Fruit fly (Drosophila melanogaster): ENCODE measurements around the gene Csk.

Gene Csk

DNA sequence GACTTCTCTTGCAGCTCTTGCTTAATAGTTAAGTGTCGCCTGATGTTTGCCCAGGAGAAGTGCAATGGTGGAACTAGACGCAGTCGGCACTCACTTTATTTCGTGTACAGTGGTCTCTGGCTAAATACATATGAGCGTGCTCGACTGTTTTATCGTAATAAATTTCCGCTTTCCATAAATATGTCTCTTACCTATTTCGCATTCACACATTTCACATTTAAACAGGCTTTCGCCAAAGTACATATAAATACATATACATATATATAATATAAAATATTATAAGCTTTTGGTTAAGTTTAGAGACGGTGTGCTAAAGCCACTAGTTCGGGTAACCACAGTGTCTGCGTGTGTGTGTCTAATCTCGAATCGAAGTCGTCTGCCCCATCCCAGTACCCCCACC lies 43.8 kb downstream of the Csk start:
- no peak for TF ChIP-seq Hr78 (GFP tag; optimal IDR thresholded peaks at IDR 0.05)

DNA sequence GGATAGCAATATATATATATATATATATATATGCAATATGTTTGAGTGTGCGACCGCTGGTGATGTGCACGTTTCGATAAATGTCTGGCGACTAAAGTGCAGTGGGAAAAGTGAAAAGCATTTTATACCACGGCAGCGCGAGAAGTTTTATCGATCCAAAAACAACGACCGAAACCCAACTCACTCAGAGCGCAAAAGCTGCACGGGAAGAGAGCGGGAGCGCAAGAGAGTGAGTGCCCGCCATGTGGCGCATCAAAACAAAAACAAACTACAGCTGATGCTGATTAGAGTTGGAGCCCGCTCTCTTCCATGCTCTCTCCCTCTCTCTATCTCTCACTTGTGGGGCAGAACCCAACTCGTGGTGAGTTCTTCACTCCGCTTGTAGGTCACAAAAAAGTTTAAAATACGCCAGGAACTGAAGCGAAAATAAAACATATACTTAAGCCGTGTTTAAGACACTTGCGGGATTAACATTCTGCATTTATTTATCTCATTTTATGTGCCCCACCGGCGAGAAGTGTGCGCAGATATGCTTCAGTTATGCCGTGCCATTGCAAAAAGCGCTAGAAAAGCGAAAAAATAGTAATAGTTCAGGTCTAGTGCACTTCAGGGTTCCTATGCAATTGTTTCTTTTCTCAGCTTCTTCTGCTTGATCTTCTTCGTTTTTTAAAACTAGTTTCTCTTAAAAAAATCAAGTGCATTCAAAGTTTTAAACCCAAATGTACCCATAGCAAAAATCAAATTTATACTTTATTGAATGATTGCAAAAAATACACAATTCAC lies 45.7 kb downstream of the Csk start:
- peak; percentile 87 to 88 for TF ChIP-seq dl (GFP tag; optimal IDR thresholded peaks at IDR 0.05; ENCODE audit: insufficient read depth in 1 of 2, partially characterized antibody in 2 of 2)
- TF ChIP-seq Vsx2 (GFP tag; optimal IDR thresholded peaks at IDR 0.05; ENCODE audit: partially characterized antibody) = peak; percentile 81
- no peak for TF ChIP-seq GATAd (GFP tag; optimal IDR thresholded peaks at IDR 0.05)
- no peak for TF ChIP-seq br (GFP tag; optimal IDR thresholded peaks at IDR 0.05)
- no peak for TF ChIP-seq CrebA (GFP tag; optimal IDR thresholded peaks at IDR 0.05; ENCODE audit: borderline replicate concordance)
- TF ChIP-seq Abd-B (GFP tag; optimal IDR thresholded peaks at IDR 0.05) = no peak
- no peak for TF ChIP-seq Dfd (GFP tag; optimal IDR thresholded peaks at IDR 0.05)
- TF ChIP-seq sv (GFP tag; optimal IDR thresholded peaks at IDR 0.05) = no peak
- TF ChIP-seq Hr78 (GFP tag; optimal IDR thresholded peaks at IDR 0.05) = no peak
- TF ChIP-seq Dif (GFP tag; optimal IDR thresholded peaks at IDR 0.05; ENCODE audit: partially characterized antibody) = peak; percentile 94

DNA sequence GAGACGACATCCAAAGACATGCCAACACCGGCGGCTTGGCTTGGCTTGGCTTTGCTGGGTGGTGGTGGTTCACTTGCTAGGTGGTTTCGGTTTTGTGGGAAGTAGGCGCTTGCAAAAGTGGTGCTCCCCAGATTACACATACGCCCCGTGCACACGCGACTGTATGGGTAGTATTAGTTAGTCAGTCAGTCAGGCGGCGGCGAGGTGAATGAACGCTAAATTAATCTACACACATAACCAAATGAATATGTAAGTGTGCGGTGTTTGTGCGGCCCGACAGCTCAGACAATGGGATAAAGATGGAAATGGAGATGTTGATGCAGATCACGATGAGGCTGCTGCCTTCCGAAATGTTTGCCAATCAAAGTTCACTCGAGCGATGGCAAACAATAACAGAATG lies 47.4 kb downstream of the Csk start:
- TF ChIP-seq HLH106 (tag; optimal IDR thresholded peaks at IDR 0.05) (no peak), rgr (GFP tag; optimal IDR thresholded peaks at IDR 0.05) (no peak), woc (GFP tag; optimal IDR thresholded peaks at IDR 0.05) (no peak), psq (GFP tag; optimal IDR thresholded peaks at IDR 0.05) (no peak), sage (GFP tag; optimal IDR thresholded peaks at IDR 0.05) (no peak), h (GFP tag; optimal IDR thresholded peaks at IDR 0.05) (no peak), sv (GFP tag; optimal IDR thresholded peaks at IDR 0.05) (no peak), pan (optimal IDR thresholded peaks at IDR 0.05) (no peak), jim (GFP tag; optimal IDR thresholded peaks at IDR 0.05) (no peak), Abd-B (GFP tag; optimal IDR thresholded peaks at IDR 0.05) (no peak)

DNA sequence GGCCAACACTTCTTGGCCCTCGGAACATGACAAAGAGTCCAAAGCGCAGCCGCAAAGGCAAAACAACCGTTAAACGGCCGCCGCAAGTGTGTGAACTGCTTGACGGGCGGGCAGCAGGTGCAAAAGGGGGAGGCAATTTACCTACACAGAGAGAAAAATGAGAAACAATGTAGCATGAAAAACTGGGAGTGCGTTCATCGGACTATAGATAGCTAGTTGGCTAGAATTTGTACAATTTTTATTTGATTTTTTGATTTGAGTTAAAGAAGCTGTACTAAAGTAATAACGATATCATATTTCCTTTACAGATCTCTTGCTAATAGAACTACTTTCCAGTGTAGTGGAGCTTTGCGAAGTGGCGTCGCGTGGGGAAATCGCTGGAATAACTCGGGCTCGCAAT lies 55.0 kb downstream of the Csk start:
- TF ChIP-seq br (GFP tag; optimal IDR thresholded peaks at IDR 0.05) = no peak

DNA sequence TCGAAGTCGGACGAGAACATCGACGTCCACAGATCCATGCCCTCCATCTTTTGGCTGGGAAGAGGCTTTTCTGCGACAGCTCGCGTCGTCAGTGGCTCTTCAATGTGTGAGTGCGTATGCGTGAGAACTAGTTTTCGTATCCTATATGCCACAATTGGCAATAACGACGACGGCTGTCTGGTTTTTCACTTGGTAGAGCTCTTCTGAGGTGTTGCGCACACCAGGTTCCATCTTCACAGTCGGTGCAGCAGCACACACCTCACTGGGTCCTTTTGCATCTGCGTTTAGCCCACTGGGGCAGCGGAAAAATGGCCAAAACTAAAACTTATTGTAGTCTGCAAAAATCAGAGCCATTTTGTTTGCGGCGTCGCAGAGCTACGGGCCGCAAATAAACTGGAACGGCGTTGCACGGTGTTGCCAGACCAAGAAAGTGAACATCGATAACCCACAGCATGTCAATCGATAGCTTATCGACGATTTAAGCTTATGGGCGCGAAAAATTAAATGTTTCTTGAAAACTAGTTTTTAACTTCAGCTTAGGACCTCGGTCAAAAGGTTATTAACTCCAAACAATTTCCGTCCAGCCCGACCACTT lies 60.6 kb downstream of the Csk start, which contains the start of gene CG6791:
TSS of gene CG6791 (minus strand) at position 383 of the 595 bp plus-strand sequence.
- no peak for TF ChIP-seq dsf (GFP tag; optimal IDR thresholded peaks at IDR 0.05; ENCODE audit: borderline replicate concordance)
- no peak for TF ChIP-seq HLH106 (tag; optimal IDR thresholded peaks at IDR 0.05)
- TF ChIP-seq ey (GFP tag; optimal IDR thresholded peaks at IDR 0.05) = no peak
- no peak for TF ChIP-seq sage (GFP tag; optimal IDR thresholded peaks at IDR 0.05)
- TF ChIP-seq Hr83 (GFP tag; optimal IDR thresholded peaks at IDR 0.05; ENCODE audit: poor library complexity, severe bottlenecking) = no peak
